Fruit fly (Drosophila melanogaster) whole organism, adult: ENCODE measurements around the gene CG42337.

Experiments
- CG11617 ChIP-seq: fragments of 200-800 bp; sonication (Bioruptor generic); optimal IDR thresholded peaks from 2 replicates; lab custom pipeline; 2017; ENCODE audit warnings: mild to moderate bottlenecking, missing biosample characterization, missing genetic modification reagents, missing genetic modification characterization
- CG12768 ChIP-seq: fragments of 200-800 bp; sonication (Bioruptor generic); optimal IDR thresholded peaks from 2 replicates; lab custom pipeline; 2017; ENCODE audit warnings: missing biosample characterization, missing genetic modification characterization, mild to moderate bottlenecking, moderate library complexity, missing genetic modification reagents
- CG14711 ChIP-seq: fragments of 200-800 bp; sonication (Bioruptor generic); optimal IDR thresholded peaks from 2 replicates; lab custom pipeline; 2018; ENCODE audit warnings: missing biosample characterization, mild to moderate bottlenecking, missing genetic modification characterization, moderate library complexity
- CG1620 ChIP-seq: fragments of 200-800 bp; sonication (Bioruptor generic); optimal IDR thresholded peaks from 2 replicates; lab custom pipeline; 2016; ENCODE audit warnings: missing biosample characterization, missing genetic modification characterization
- CG33017 ChIP-seq: fragments of 200-800 bp; sonication (Bioruptor generic); optimal IDR thresholded peaks from 2 replicates; lab custom pipeline; 2018; ENCODE audit warnings: missing biosample characterization, mild to moderate bottlenecking, missing genetic modification characterization, moderate library complexity
- CG5204 ChIP-seq: fragments of 200-800 bp; sonication (Bioruptor generic); optimal IDR thresholded peaks from 2 replicates; lab custom pipeline; 2016; ENCODE audit warnings: missing biosample characterization, missing genetic modification characterization
- CG7045 ChIP-seq: fragments of 200-800 bp; sonication (Bioruptor generic); optimal IDR thresholded peaks from 2 replicates; lab custom pipeline; 2017; ENCODE audit warnings: missing biosample characterization, mild to moderate bottlenecking, missing genetic modification characterization
- CG7101 ChIP-seq: fragments of 200-800 bp; sonication (Bioruptor generic); optimal IDR thresholded peaks from 2 replicates; lab custom pipeline; 2018; ENCODE audit warnings: missing biosample characterization, mild to moderate bottlenecking, missing genetic modification characterization, moderate library complexity
- Clk ChIP-seq: fragments of 200-800 bp; sonication (Bioruptor generic); optimal IDR thresholded peaks from 2 replicates; lab custom pipeline; 2017; ENCODE audit warnings: missing biosample characterization, missing genetic modification characterization
- Crg-1 ChIP-seq: fragments of 200-800 bp; sonication (Bioruptor generic); optimal IDR thresholded peaks from 2 replicates; lab custom pipeline; 2016; ENCODE audit warnings: missing biosample characterization, missing genetic modification characterization
- Hr96 ChIP-seq: fragments of 200-800 bp; sonication (Bioruptor generic); optimal IDR thresholded peaks from 2 replicates; lab custom pipeline; 2016; ENCODE audit warnings: missing biosample characterization, missing genetic modification characterization
- Mnt ChIP-seq: fragments of 200-800 bp; sonication (Bioruptor generic); optimal IDR thresholded peaks from 2 replicates; lab custom pipeline; 2016; ENCODE audit warnings: missing biosample characterization, mild to moderate bottlenecking, missing genetic modification characterization
- bab1 ChIP-seq: fragments of 200-800 bp; sonication (Bioruptor generic); optimal IDR thresholded peaks from 3 replicates; lab custom pipeline; 2019; ENCODE audit warnings: missing biosample characterization, mild to moderate bottlenecking, missing genetic modification characterization, moderate library complexity
- cic ChIP-seq: fragments of 200-800 bp; sonication (Bioruptor generic); optimal IDR thresholded peaks from 2 replicates; lab custom pipeline; 2017; ENCODE audit warnings: missing biosample characterization, mild to moderate bottlenecking, missing genetic modification characterization, moderate library complexity
- cnc ChIP-seq, 2 experiments: fragments of >200 bp; optimal IDR thresholded peaks; 2 replicates each; lab custom pipeline; 2017
- kay ChIP-seq: fragments of 200-800 bp; sonication (Bioruptor generic); peaks from one replicate; lab custom pipeline; 2016; ENCODE audit warnings: missing biosample characterization, missing genetic modification characterization, borderline replicate concordance
- ovo ChIP-seq: fragments of 200-800 bp; sonication (Bioruptor generic); optimal IDR thresholded peaks from 2 replicates; lab custom pipeline; 2016; ENCODE audit warnings: missing biosample characterization, missing genetic modification characterization
- pad ChIP-seq: fragments of 200-800 bp; sonication (Bioruptor generic); optimal IDR thresholded peaks from 3 replicates; lab custom pipeline; 2017; ENCODE audit warnings: missing biosample characterization, missing genetic modification characterization, mild to moderate bottlenecking, moderate library complexity, missing genetic modification reagents
- tj ChIP-seq: fragments of 200-800 bp; sonication (Bioruptor generic); optimal IDR thresholded peaks from 3 replicates; lab custom pipeline; 2017; ENCODE audit warnings: missing biosample characterization, mild to moderate bottlenecking, missing genetic modification characterization, moderate library complexity
- toe ChIP-seq: fragments of 200-800 bp; sonication (Bioruptor generic); optimal IDR thresholded peaks from 2 replicates; lab custom pipeline; 2016; ENCODE audit warnings: missing biosample characterization, missing genetic modification characterization

The CG42337 gene

DNA sequence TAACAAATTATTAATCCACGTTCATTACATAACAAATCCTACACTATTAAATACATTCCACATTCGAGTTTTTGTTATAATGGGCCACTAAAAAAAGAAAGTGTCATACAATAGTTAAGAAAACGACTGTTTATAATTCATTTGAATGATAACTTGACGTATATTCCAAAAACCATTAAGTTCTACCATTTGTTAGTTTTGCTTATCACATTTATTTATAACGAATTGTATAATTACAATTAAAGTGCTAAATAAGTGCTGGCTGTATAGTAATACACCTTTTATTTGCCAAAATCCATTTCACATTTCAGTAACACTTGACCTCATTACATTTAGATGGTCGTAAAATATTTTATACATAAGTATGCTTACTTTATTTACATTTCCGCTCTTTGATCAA lies 56.9 kb downstream of the CG42337 start, which contains the start of gene CG10565:
CG10565 (minus strand) TSS at position 101 of the 400 bp plus-strand sequence.
- TF ChIP-seq CG14711 (tag; lab: Kevin White, UChicago) (no peak), CG5204 (peak; percentile 36), CG33017 (tag; lab: Kevin White, UChicago) (no peak), tj (GFP tag; lab: Kevin White, UChicago) (no peak)

- TF ChIP-seq CG5204 (no peak), CG11617 (GFP tag; lab: Kevin White, UChicago) (no peak), Crg-1 (GFP tag; lab: Kevin White, UChicago) (no peak), Mnt (GFP tag; lab: Kevin White, UChicago) (peak; percentile 93), CG1620 (GFP tag; lab: Kevin White, UChicago) (peak; percentile 18), tj (GFP tag; lab: Kevin White, UChicago) (peak; percentile 5), kay (GFP tag; lab: Kevin White, UChicago) (peak; percentile 60), CG7101 (tag; lab: Kevin White, UChicago) (peak; percentile 53), CG12768 (GFP tag; lab: Kevin White, UChicago) (no peak), Hr96 (peak; percentile 22), CG14711 (tag; lab: Kevin White, UChicago) (peak; percentile 20), pad (peak; percentile 15), ovo (GFP tag; lab: Kevin White, UChicago) (peak; percentile 44), CG7045 (GFP tag; lab: Kevin White, UChicago) (no peak), bab1 (GFP tag; lab: Kevin White, UChicago) (peak; percentile 62), cnc (optimal IDR thresholded peaks at IDR 0.05; lab: Kevin White, UChicago) (no peak), cic (GFP tag; lab: Kevin White, UChicago) (peak; percentile 21), CG33017 (tag; lab: Kevin White, UChicago) (no peak), Clk (GFP tag; lab: Kevin White, UChicago) (no peak), toe (GFP tag; lab: Kevin White, UChicago) (peak; percentile 66)
Measured at dm6 chr3L:21135850-21136249, 57.3 kb downstream of the CG42337 start.
